Worm (Caenorhabditis elegans) whole organism, midembryonic: ENCODE data around the gene nduv-2.

Source experiments
- T22C8.4 ChIP-seq: fragments of 200-800 bp; sonication (Bioruptor generic); IDR thresholded peaks from 2 replicates; pipeline ENCODE4 v1.3.6; 2022; ENCODE audit warnings: missing genetic modification characterization, missing compliant biosample characterization
- cog-1 ChIP-seq: sonication (generic microtip); optimal IDR thresholded peaks from 2 replicates; lab custom pipeline; 2016; ENCODE audit warnings: missing genetic modification characterization, missing compliant biosample characterization
- flt-1 ChIP-seq: fragments of 200-800 bp; sonication (Bioruptor generic); IDR thresholded peaks from 2 replicates; pipeline ENCODE4 v1.3.6; 2022; ENCODE audit warnings: missing genetic modification characterization, missing compliant biosample characterization
- klf-2 ChIP-seq: fragments of 200-800 bp; sonication (Bioruptor generic); conservative IDR thresholded peaks from 2 replicates; pipeline ENCODE4 v1.3.6; 2022; ENCODE audit warnings: missing genetic modification reagents, missing genetic modification characterization, missing compliant biosample characterization
- med-1 ChIP-seq: sonication (generic microtip); optimal IDR thresholded peaks from 2 replicates; lab custom pipeline; 2017; ENCODE audit warnings: missing genetic modification characterization, mild to moderate bottlenecking, missing compliant biosample characterization, antibody characterized with exemption, missing genetic modification reagents; ENCODE audit not compliant: insufficient read depth
- ref-1 ChIP-seq: fragments of 200-800 bp; sonication (Bioruptor generic); conservative IDR thresholded peaks from 2 replicates; pipeline ENCODE4 v1.3.6; 2022; ENCODE audit warnings: missing genetic modification reagents, missing genetic modification characterization, missing compliant biosample characterization
- tab-1 ChIP-seq: fragments of 200-800 bp; sonication (Bioruptor generic); IDR thresholded peaks from 2 replicates; pipeline ENCODE4 v1.3.6; 2022; ENCODE audit warnings: missing genetic modification characterization, missing compliant biosample characterization
- ztf-23 ChIP-seq: fragments of 200-800 bp; sonication (Bioruptor generic); IDR thresholded peaks from 2 replicates; pipeline ENCODE4 v1.3.6; 2022; ENCODE audit warnings: missing genetic modification reagents, missing genetic modification characterization, missing compliant biosample characterization
- ztf-29 ChIP-seq: fragments of 200-800 bp; sonication (Bioruptor generic); IDR thresholded peaks from 2 replicates; pipeline ENCODE4 v1.3.6; 2022; ENCODE audit warnings: missing genetic modification reagents, missing genetic modification characterization, missing compliant biosample characterization

Gene nduv-2

ce11 chrV:13649730-13650349 lies 24.5 kb upstream of the nduv-2 start, which contains the start of gene H37A05.4:
Gene H37A05.4, minus strand, starts transcription at chrV:13649780.
- TF ChIP-seq T22C8.4 (GFP tag; lab: Robert Waterston, UW) (no peak), flt-1 (GFP tag; lab: Robert Waterston, UW) (no peak), tab-1 (GFP tag; lab: Robert Waterston, UW) (no peak), med-1 (GFP tag; lab: Kevin White, UChicago) (no peak), ztf-29 (no peak), klf-2 (no peak), cog-1 (tag; lab: Kevin White, UChicago) (no peak), ref-1 (GFP tag; lab: Robert Waterston, UW) (no peak), ztf-23 (GFP tag; lab: Robert Waterston, UW) (no peak)

ce11 chrV:13647617-13648016 lies 22.2 kb upstream of the nduv-2 start:
- TF ChIP-seq flt-1 (GFP tag; lab: Robert Waterston, UW) (no peak), ref-1 (GFP tag; lab: Robert Waterston, UW) (no peak), ztf-29 (no peak), tab-1 (GFP tag; lab: Robert Waterston, UW) (no peak), cog-1 (tag; lab: Kevin White, UChicago) (no peak), T22C8.4 (GFP tag; lab: Robert Waterston, UW) (no peak), klf-2 (no peak), med-1 (GFP tag; lab: Kevin White, UChicago) (no peak), ztf-23 (GFP tag; lab: Robert Waterston, UW) (no peak)

- no peak for TF ChIP-seq ztf-29
- no peak for TF ChIP-seq tab-1 (GFP tag; lab: Robert Waterston, UW)
- TF ChIP-seq ref-1 (GFP tag; lab: Robert Waterston, UW): no peak
- no peak for TF ChIP-seq cog-1 (tag; lab: Kevin White, UChicago)
- no peak for TF ChIP-seq med-1 (GFP tag; lab: Kevin White, UChicago)
- TF ChIP-seq ztf-23 (GFP tag; lab: Robert Waterston, UW): no peak
- TF ChIP-seq T22C8.4 (GFP tag; lab: Robert Waterston, UW): no peak
- no peak for TF ChIP-seq klf-2
- no peak for TF ChIP-seq flt-1 (GFP tag; lab: Robert Waterston, UW)
These were observed 21.8 kb upstream of the nduv-2 start for ce11 chrV:13647185-13647584.

ce11 chrV:13645848-13646578 lies 20.6 kb upstream of the nduv-2 start:
- peak; percentile 31 for TF ChIP-seq flt-1 (GFP tag; lab: Robert Waterston, UW)
- peak; percentile 47; the same call in 1 of the 2 replicates for TF ChIP-seq ztf-29
- peak; percentile 51; the same call in 1 of the 2 replicates for TF ChIP-seq ztf-23 (GFP tag; lab: Robert Waterston, UW)
- TF ChIP-seq T22C8.4 (GFP tag; lab: Robert Waterston, UW): no peak
- TF ChIP-seq klf-2: peak; percentile 70
- TF ChIP-seq med-1 (GFP tag; lab: Kevin White, UChicago): no peak
- TF ChIP-seq tab-1 (GFP tag; lab: Robert Waterston, UW): peak; percentile 68; the same call in 1 of the 2 replicates

- TF ChIP-seq T22C8.4 (GFP tag; lab: Robert Waterston, UW) (no peak), tab-1 (GFP tag; lab: Robert Waterston, UW) (no peak), ztf-29 (no peak), ztf-23 (GFP tag; lab: Robert Waterston, UW) (no peak), med-1 (GFP tag; lab: Kevin White, UChicago) (no peak), flt-1 (GFP tag; lab: Robert Waterston, UW) (no peak), ref-1 (GFP tag; lab: Robert Waterston, UW) (no peak), cog-1 (tag; lab: Kevin White, UChicago) (no peak), klf-2 (no peak)
These were observed 12.7 kb upstream of the nduv-2 start for ce11 chrV:13638040-13638439.

- no peak for TF ChIP-seq flt-1 (GFP tag; lab: Robert Waterston, UW)
- no peak for TF ChIP-seq ztf-23 (GFP tag; lab: Robert Waterston, UW)
- no peak for TF ChIP-seq tab-1 (GFP tag; lab: Robert Waterston, UW)
- TF ChIP-seq ztf-29: no peak
- TF ChIP-seq klf-2: no peak
- TF ChIP-seq med-1 (GFP tag; lab: Kevin White, UChicago): no peak
- TF ChIP-seq T22C8.4 (GFP tag; lab: Robert Waterston, UW): no peak
These were observed 11.0 kb upstream of the nduv-2 start for ce11 chrV:13636411-13636810.

ce11 chrV:13634149-13634548 lies 8.8 kb upstream of the nduv-2 start, which contains the start of gene H37A05.2:
Gene H37A05.2, minus strand, starts transcription at chrV:13634249.
- TF ChIP-seq ztf-29 (no peak), ztf-23 (GFP tag; lab: Robert Waterston, UW) (no peak), klf-2 (no peak), med-1 (GFP tag; lab: Kevin White, UChicago) (no peak), ref-1 (GFP tag; lab: Robert Waterston, UW) (no peak), cog-1 (tag; lab: Kevin White, UChicago) (no peak), flt-1 (GFP tag; lab: Robert Waterston, UW) (no peak), T22C8.4 (GFP tag; lab: Robert Waterston, UW) (no peak), tab-1 (GFP tag; lab: Robert Waterston, UW) (no peak)

ce11 chrV:13627103-13627623 lies 1.8 kb upstream of the nduv-2 start, which contains the start of gene sde-2:
Gene sde-2, plus strand, starts transcription at chrV:13627573.
- TF ChIP-seq cog-1 (tag; lab: Kevin White, UChicago) (no peak), tab-1 (GFP tag; lab: Robert Waterston, UW) (no peak), ztf-23 (GFP tag; lab: Robert Waterston, UW) (no peak), ref-1 (GFP tag; lab: Robert Waterston, UW) (no peak), med-1 (GFP tag; lab: Kevin White, UChicago) (no peak), ztf-29 (no peak)
